Fruit fly (Drosophila melanogaster): ENCODE data around the gene alphaTub84B.

DNA sequence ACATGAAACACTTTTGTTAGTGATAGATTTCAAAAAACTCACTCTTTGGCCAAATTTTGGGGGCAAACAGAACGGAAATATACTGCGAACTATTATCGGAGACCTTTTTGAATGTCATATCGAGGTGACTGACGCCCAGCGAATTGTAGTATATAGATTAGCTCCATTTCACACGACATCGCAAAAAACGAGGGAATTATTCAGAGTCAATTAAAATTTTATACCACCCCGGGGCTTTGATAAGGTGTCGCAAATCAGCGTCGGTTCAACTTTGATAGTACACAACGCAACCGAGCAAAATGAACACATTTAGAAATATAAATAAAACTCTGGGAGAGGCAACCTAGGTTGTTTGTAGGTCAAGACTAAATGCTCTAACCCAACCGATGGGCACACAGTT lies 28.4 kb upstream of the alphaTub84B start:
- TF ChIP-seq D1 (tag; optimal IDR thresholded peaks at IDR 0.05): no peak
- TF ChIP-seq Pif1B (GFP tag; optimal IDR thresholded peaks at IDR 0.05): no peak
- TF ChIP-seq Ets98B (GFP tag; IDR thresholded peaks at IDR 0.05): no peak
- no peak for TF ChIP-seq CG32121 (GFP tag; IDR thresholded peaks at IDR 0.05)
- TF ChIP-seq CG34367 (tag; optimal IDR thresholded peaks at IDR 0.05): no peak
- no peak for TF ChIP-seq CG13204 (GFP tag; optimal IDR thresholded peaks at IDR 0.05)
- no peak for TF ChIP-seq rn (GFP tag; IDR thresholded peaks at IDR 0.05)
- TF ChIP-seq Snoo (tag; optimal IDR thresholded peaks at IDR 0.05): no peak
- no peak for TF ChIP-seq CG15710 (tag; optimal IDR thresholded peaks at IDR 0.05)
- TF ChIP-seq EcR (GFP tag; optimal IDR thresholded peaks at IDR 0.05): no peak
- no peak for TF ChIP-seq fd96Ca (GFP tag; IDR thresholded peaks at IDR 0.05)
- no peak for TF ChIP-seq CG4496 (GFP tag; IDR thresholded peaks at IDR 0.05)

Data from whole organism, pupa.